Worm (Caenorhabditis elegans) whole organism, L4 larva: Measurements from ENCODE around the gene cec-4.
"Not testable (repeated sequence)": the region's sequence is repeated elsewhere in the genome, so short reads cannot be mapped to it uniquely, and the experiment has no call there.

ENCODE experiments used
- nhr-11 ChIP-seq: fragments of 150-350 bp; optimal IDR thresholded peaks from 2 replicates; lab custom pipeline; 2014; ENCODE audit warnings: missing biosample characterization, missing genetic modification characterization
- nhr-28 ChIP-seq: fragments of 150-350 bp; optimal IDR thresholded peaks from 2 replicates; lab custom pipeline; 2014; ENCODE audit warnings: missing biosample characterization, missing genetic modification characterization
- pha-4 ChIP-seq, 2 experiments: fragments of 150-350 bp in 1 of 2; fragments of 200-800 bp in 1 of 2; sonication (Bioruptor generic) in 1 of 2; IDR thresholded peaks in 1 of 2; optimal IDR thresholded peaks in 1 of 2; 2 replicates each; pipeline versions ENCODE4 v1.3.6 to Lab custom; 2014 to 2022; ENCODE audit warnings: missing genetic modification characterization in 2 of 2, missing genetic modification reagents in 2 of 2, missing biosample characterization in 1 of 2, missing compliant biosample characterization in 1 of 2
- pqm-1 ChIP-seq: sonication (generic microtip); optimal IDR thresholded peaks from 2 replicates; lab custom pipeline; 2017; ENCODE audit warnings: missing biosample characterization, missing genetic modification characterization
- rbr-2 ChIP-seq: sonication (generic microtip); optimal IDR thresholded peaks from 2 replicates; lab custom pipeline; 2016; ENCODE audit warnings: missing genotype, missing genetic modification characterization, missing compliant biosample characterization
- skn-1 ChIP-seq: fragments of 150-350 bp; optimal IDR thresholded peaks from 2 replicates; lab custom pipeline; 2014; ENCODE audit warnings: missing biosample characterization, missing genetic modification characterization

DNA sequence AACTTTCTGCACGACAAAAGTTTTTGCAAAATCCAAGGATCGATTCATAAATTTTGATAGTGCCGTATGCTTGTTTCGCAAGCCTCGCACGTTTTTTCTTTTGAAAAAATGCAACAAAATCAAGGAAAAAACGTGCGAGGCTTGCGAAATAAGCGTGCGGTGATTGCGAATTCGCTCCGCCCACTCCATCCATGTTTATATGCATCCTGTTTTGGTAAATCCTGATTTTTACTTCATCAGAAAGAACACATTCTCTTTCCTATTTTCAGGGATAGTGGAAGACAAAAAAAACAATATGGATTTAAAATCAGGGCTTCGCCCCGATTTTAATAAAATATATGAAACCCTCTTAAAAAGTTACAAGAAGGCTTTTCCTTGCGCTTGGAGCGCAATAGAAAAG is 11.7 kb upstream of the cec-4 start, which contains the start of gene F32E10.9:
- not testable (repeated sequence) for TF ChIP-seq pqm-1 (tag; lab: Kevin White, UChicago); rbr-2 (tag; lab: Kevin White, UChicago); nhr-11 (tag; lab: Kevin White, UChicago); nhr-28 (tag; lab: Kevin White, UChicago); skn-1; pha-4 (GFP tag; IDR thresholded peaks at IDR 0.05; lab: Robert Waterston, UW); pha-4 (tag; optimal IDR thresholded peaks at IDR 0.05; lab: Kevin White, UChicago)
